Fruit fly (Drosophila melanogaster) whole organism, embryonic: ENCODE measurements around the gene CG16758.
A peak's percentile ranks its signal among the peaks of the same experiment; 100 is the strongest.

Experiments used
- Awh ChIP-seq: fragments of 200-800 bp; sonication (Bioruptor generic); IDR thresholded peaks from 2 replicates; pipeline ENCODE4, ENCODE4 v1.3.6; 2022; ENCODE audit warnings: missing biosample characterization, missing genetic modification characterization
- CG10366 ChIP-seq: fragments of 200-800 bp; sonication (Bioruptor generic); IDR thresholded peaks from 2 replicates; pipeline ENCODE4 v1.3.6; 2022; ENCODE audit warnings: missing biosample characterization, missing genetic modification characterization
- CG11456 ChIP-seq: fragments of 200-800 bp; sonication (Bioruptor generic); IDR thresholded peaks from 3 replicates; pipeline ENCODE4 v1.3.6; 2022; ENCODE audit warnings: missing biosample characterization, missing genetic modification characterization
- CG11560 ChIP-seq: fragments of 200-800 bp; sonication (Bioruptor generic); IDR thresholded peaks from 3 replicates; pipeline ENCODE4 v1.3.6; 2022; ENCODE audit warnings: missing biosample characterization, missing genetic modification characterization
- CG11695 ChIP-seq: fragments of 200-800 bp; sonication (Bioruptor generic); IDR thresholded peaks from 3 replicates; pipeline ENCODE4 v1.3.6; 2022; ENCODE audit warnings: missing biosample characterization, missing genetic modification characterization
- CG15269 ChIP-seq: fragments of 200-800 bp; sonication (Bioruptor generic); optimal IDR thresholded peaks from 2 replicates; lab custom pipeline; 2018; ENCODE audit warnings: missing biosample characterization, mild to moderate bottlenecking, missing genetic modification characterization, moderate library complexity
- CG15514 ChIP-seq: fragments of 200-800 bp; sonication (Bioruptor generic); optimal IDR thresholded peaks from 3 replicates; lab custom pipeline; 2017; ENCODE audit warnings: missing biosample characterization, missing genetic modification characterization, mild to moderate bottlenecking, moderate library complexity, missing genetic modification reagents
- CG17802 ChIP-seq: fragments of 200-800 bp; sonication (Bioruptor generic); optimal IDR thresholded peaks from 2 replicates; lab custom pipeline; 2018; ENCODE audit warnings: missing biosample characterization, mild to moderate bottlenecking, missing genetic modification characterization, moderate library complexity
- CG17829 ChIP-seq: fragments of 200-800 bp; optimal IDR thresholded peaks from 2 replicates; lab custom pipeline; 2019; ENCODE audit warnings: missing biosample characterization, mild to moderate bottlenecking, missing genetic modification characterization, moderate library complexity
- CG17912 ChIP-seq: fragments of 200-800 bp; sonication (Bioruptor generic); optimal IDR thresholded peaks from 2 replicates; lab custom pipeline; 2018; ENCODE audit warnings: missing biosample characterization, mild to moderate bottlenecking, missing genetic modification characterization
- CG3163 ChIP-seq: fragments of 200-800 bp; sonication (Bioruptor generic); optimal IDR thresholded peaks from 3 replicates; lab custom pipeline; 2016; ENCODE audit warnings: missing biosample characterization, missing genetic modification characterization
- CG32767 ChIP-seq: fragments of 200-800 bp; sonication (Bioruptor generic); IDR thresholded peaks from 2 replicates; pipeline ENCODE4 v1.3.6; 2022; ENCODE audit warnings: missing biosample characterization, missing genetic modification characterization
- CG33557 ChIP-seq: fragments of 200-800 bp; sonication (Bioruptor generic); optimal IDR thresholded peaks from 2 replicates; lab custom pipeline; 2019; ENCODE audit warnings: missing biosample characterization, mild to moderate bottlenecking, missing genetic modification characterization, moderate library complexity
- CG3407 ChIP-seq: fragments of 200-800 bp; sonication (Bioruptor generic); optimal IDR thresholded peaks from 2 replicates; lab custom pipeline; 2018; ENCODE audit warnings: missing biosample characterization, mild to moderate bottlenecking, missing genetic modification characterization
- CG3995 ChIP-seq: fragments of 200-800 bp; sonication (Bioruptor generic); optimal IDR thresholded peaks from 3 replicates; lab custom pipeline; 2016; ENCODE audit warnings: missing biosample characterization, missing genetic modification characterization
- CG7745 ChIP-seq: fragments of 200-800 bp; sonication (Bioruptor generic); optimal IDR thresholded peaks from 2 replicates; lab custom pipeline; 2018; ENCODE audit warnings: missing biosample characterization, mild to moderate bottlenecking, missing genetic modification characterization, moderate library complexity
- CG7786 ChIP-seq: fragments of 200-800 bp; sonication (Bioruptor generic); optimal IDR thresholded peaks from 2 replicates; lab custom pipeline; 2016; ENCODE audit warnings: missing biosample characterization, missing genetic modification characterization
- CG8388 ChIP-seq: fragments of 200-800 bp; sonication (Bioruptor generic); optimal IDR thresholded peaks from 2 replicates; lab custom pipeline; 2019; ENCODE audit warnings: missing biosample characterization, mild to moderate bottlenecking, missing genetic modification characterization, moderate library complexity
- CG8944 ChIP-seq: fragments of 200-800 bp; sonication (Bioruptor generic); optimal IDR thresholded peaks from 3 replicates; lab custom pipeline; 2016; ENCODE audit warnings: missing biosample characterization, missing genetic modification characterization
- Deaf1 ChIP-seq: fragments of 200-800 bp; optimal IDR thresholded peaks from 3 replicates; lab custom pipeline; 2019; ENCODE audit warnings: missing biosample characterization, mild to moderate bottlenecking, missing genetic modification characterization, moderate library complexity
- Dll ChIP-seq: fragments of 200-800 bp; sonication (Bioruptor generic); IDR thresholded peaks from 4 replicates; pipeline ENCODE4 v1.3.6; 2022; ENCODE audit warnings: missing biosample characterization, missing genetic modification characterization; ENCODE audit not compliant: partially characterized antibody
- Fer1 ChIP-seq: fragments of 200-800 bp; sonication (Bioruptor generic); optimal IDR thresholded peaks from 2 replicates; lab custom pipeline; 2017; ENCODE audit warnings: missing biosample characterization, mild to moderate bottlenecking, missing genetic modification characterization
- HmgZ ChIP-seq: fragments of 200-800 bp; sonication (Bioruptor generic); optimal IDR thresholded peaks from 2 replicates; lab custom pipeline; 2018; ENCODE audit warnings: missing biosample characterization, mild to moderate bottlenecking, missing genetic modification characterization
- Hmr ChIP-seq: fragments of 200-800 bp; sonication (Bioruptor generic); optimal IDR thresholded peaks from 3 replicates; lab custom pipeline; 2017; ENCODE audit warnings: mild to moderate bottlenecking, missing biosample characterization, missing genetic modification reagents, missing genetic modification characterization
- Lhr ChIP-seq: fragments of 200-800 bp; sonication (Bioruptor generic); optimal IDR thresholded peaks from 3 replicates; lab custom pipeline; 2017; ENCODE audit warnings: mild to moderate bottlenecking, missing biosample characterization, missing genetic modification reagents, missing genetic modification characterization
- Nf-YC ChIP-seq: fragments of 200-800 bp; optimal IDR thresholded peaks from 3 replicates; lab custom pipeline; 2019; ENCODE audit warnings: missing biosample characterization, mild to moderate bottlenecking, missing genetic modification characterization, moderate library complexity
- Opbp ChIP-seq: fragments of 200-800 bp; sonication (Bioruptor generic); IDR thresholded peaks from 3 replicates; pipeline ENCODE4 v1.3.6; 2022; ENCODE audit warnings: missing biosample characterization, missing genetic modification characterization; ENCODE audit not compliant: partially characterized antibody
- PHDP ChIP-seq: fragments of 200-800 bp; sonication (Bioruptor generic); optimal IDR thresholded peaks from 3 replicates; lab custom pipeline; 2018; ENCODE audit warnings: missing biosample characterization, mild to moderate bottlenecking, missing genetic modification characterization, moderate library complexity
- Xrp1 ChIP-seq: fragments of 200-800 bp; sonication (Bioruptor generic); IDR thresholded peaks from 2 replicates; pipeline ENCODE4 v1.3.6; 2022; ENCODE audit warnings: missing biosample characterization, missing genetic modification characterization
- YL-1 ChIP-seq: fragments of 200-800 bp; sonication (Bioruptor generic); optimal IDR thresholded peaks from 3 replicates; lab custom pipeline; 2017; ENCODE audit warnings: missing biosample characterization, mild to moderate bottlenecking, missing genetic modification characterization
- bowl ChIP-seq: fragments of 200-800 bp; sonication (Bioruptor generic); IDR thresholded peaks from 2 replicates; pipeline ENCODE4 v1.3.6; 2022; ENCODE audit warnings: missing biosample characterization, missing genetic modification characterization
- br ChIP-seq: fragments of >200 bp; optimal IDR thresholded peaks from 2 replicates; lab custom pipeline; 2017
- crp ChIP-seq, 2 experiments: fragments of 200-800 bp; sonication (Bioruptor generic); optimal IDR thresholded peaks; 2 replicates in 1 of 2; 3 replicates in 1 of 2; lab custom pipeline; 2017; ENCODE audit warnings: missing biosample characterization in 2 of 2, missing genetic modification characterization in 2 of 2, mild to moderate bottlenecking in 1 of 2, moderate library complexity in 1 of 2
- da ChIP-seq: fragments of 200-800 bp; sonication (Bioruptor generic); optimal IDR thresholded peaks from 2 replicates; lab custom pipeline; 2016; ENCODE audit warnings: missing biosample characterization, missing genetic modification characterization
- en ChIP-seq: fragments of 200-800 bp; sonication (Bioruptor generic); optimal IDR thresholded peaks from 2 replicates; lab custom pipeline; 2016; ENCODE audit warnings: missing biosample characterization, missing genetic modification characterization
- exex ChIP-seq: fragments of 200-800 bp; sonication (Bioruptor generic); optimal IDR thresholded peaks from 4 replicates; lab custom pipeline; 2018; ENCODE audit warnings: missing biosample characterization, mild to moderate bottlenecking, missing genetic modification characterization, moderate library complexity
- gcm ChIP-seq: fragments of 200-800 bp; sonication (Bioruptor generic); optimal IDR thresholded peaks from 2 replicates; lab custom pipeline; 2019; ENCODE audit warnings: missing biosample characterization, mild to moderate bottlenecking, missing genetic modification characterization, moderate library complexity
- mld ChIP-seq: fragments of 200-800 bp; sonication (Bioruptor generic); IDR thresholded peaks from 3 replicates; pipeline ENCODE4 v1.3.6; 2022; ENCODE audit warnings: missing biosample characterization, missing genetic modification characterization; ENCODE audit not compliant: partially characterized antibody
- pan ChIP-seq, 4 experiments: fragments of >200 bp in 3 of 4; fragments of 200-800 bp in 1 of 4; sonication (Bioruptor generic) in 1 of 4; optimal IDR thresholded peaks in 3 of 4; IDR thresholded peaks in 1 of 4; 2 replicates each; pipeline versions ENCODE4 v1.3.6 to Lab custom; 2017 to 2022; ENCODE audit warnings: missing biosample characterization in 2 of 4, missing genetic modification characterization in 2 of 4, mixed read lengths in 1 of 4
- pnt ChIP-seq: fragments of 200-800 bp; sonication (Bioruptor generic); optimal IDR thresholded peaks from 3 replicates; lab custom pipeline; 2016; ENCODE audit warnings: missing biosample characterization, missing genetic modification characterization
- pzg ChIP-seq: fragments of 200-800 bp; sonication (Bioruptor generic); optimal IDR thresholded peaks from 3 replicates; lab custom pipeline; 2018; ENCODE audit warnings: missing biosample characterization, mild to moderate bottlenecking, missing genetic modification characterization, moderate library complexity
- sens-2 ChIP-seq: fragments of 200-800 bp; sonication (Bioruptor generic); IDR thresholded peaks from 2 replicates; pipeline ENCODE4 v1.3.6; 2022; ENCODE audit warnings: missing biosample characterization, missing genetic modification characterization
- sim ChIP-seq: fragments of 200-800 bp; sonication (Bioruptor generic); IDR thresholded peaks from 2 replicates; pipeline ENCODE4 v1.3.6; 2022; ENCODE audit warnings: missing biosample characterization, missing genetic modification characterization
- sna ChIP-seq: fragments of 200-800 bp; sonication (Bioruptor generic); IDR thresholded peaks from 2 replicates; pipeline ENCODE4 v1.3.6; 2022; ENCODE audit warnings: missing biosample characterization, missing genetic modification characterization; ENCODE audit not compliant: partially characterized antibody
- tll ChIP-seq, 2 experiments: fragments of 200-800 bp in 1 of 2; fragments of >200 bp in 1 of 2; sonication (Bioruptor generic) in 1 of 2; optimal IDR thresholded peaks; 2 replicates each; lab custom pipeline; 2017 to 2019; ENCODE audit warnings: missing biosample characterization in 2 of 2, missing genetic modification characterization in 2 of 2, mild to moderate bottlenecking in 1 of 2, moderate library complexity in 1 of 2
- wor ChIP-seq: fragments of 200-800 bp; sonication (Bioruptor generic); IDR thresholded peaks from 2 replicates; pipeline ENCODE4 v1.3.6; 2022; ENCODE audit warnings: missing biosample characterization, missing genetic modification characterization
- z ChIP-seq: fragments of 200-800 bp; sonication (Bioruptor generic); IDR thresholded peaks from 3 replicates; pipeline ENCODE4 v1.3.6; 2022; ENCODE audit warnings: missing biosample characterization, missing genetic modification characterization

Gene CG16758

dm6 chr3L:2466411-2467015 lies 36.9 kb downstream of the CG16758 start (continued):
- TF ChIP-seq CG7786 (GFP tag; lab: Kevin White, UChicago) (peak; percentile 28), CG17802 (tag; lab: Kevin White, UChicago) (no peak), Awh (GFP tag; lab: Robert Waterston, UW) (no peak), gcm (GFP tag; lab: Kevin White, UChicago) (peak; percentile 29), HmgZ (tag; lab: Kevin White, UChicago) (peak; percentile 72), CG11560 (no peak), Deaf1 (tag; lab: Kevin White, UChicago) (peak; percentile 49), YL-1 (GFP tag; lab: Kevin White, UChicago) (no peak), en (no peak), CG3163 (GFP tag; lab: Kevin White, UChicago) (peak; percentile 100), Opbp (GFP tag; lab: Robert Waterston, UW) (peak; percentile 61; the same call in 2 of the 3 replicates), bowl (GFP tag; lab: Robert Waterston, UW) (no peak), da (GFP tag; lab: Kevin White, UChicago) (peak; percentile 38), CG3995 (GFP tag; lab: Kevin White, UChicago) (peak; percentile 26), Hmr (GFP tag; lab: Kevin White, UChicago) (peak; percentile 77), CG8944 (GFP tag; lab: Kevin White, UChicago) (peak; percentile 8), wor (GFP tag; lab: Robert Waterston, UW) (no peak), Nf-YC (tag; lab: Kevin White, UChicago) (peak; percentile 59), pnt (GFP tag; lab: Kevin White, UChicago) (no peak), pzg (GFP tag; lab: Kevin White, UChicago) (peak; percentile 93), CG17912 (GFP tag; lab: Kevin White, UChicago) (peak; percentile 82), CG33557 (GFP tag; lab: Kevin White, UChicago) (no peak), z (no peak), CG15514 (GFP tag; lab: Kevin White, UChicago) (peak; percentile 85), Fer1 (peak; percentile 67), crp (GFP tag; optimal IDR thresholded peaks at IDR 0.05; lab: Kevin White, UChicago) (peak in 1 of 2 experiments; percentile 79), CG15269 (tag; lab: Kevin White, UChicago) (peak; percentile 12), CG7745 (peak; percentile 67), pan (optimal IDR thresholded peaks at IDR 0.05; lab: Kevin White, UChicago) (no peak), pan (GFP tag; optimal IDR thresholded peaks at IDR 0.05 in 1 of 2, IDR thresholded peaks at IDR 0.05 in 1 of 2) (peak in 1 of 2 experiments; percentile 6), CG8388 (no peak), tll (GFP tag; optimal IDR thresholded peaks at IDR 0.05; lab: Kevin White, UChicago) (no peak), Dll (GFP tag; lab: Robert Waterston, UW) (peak; percentile 68; the same call in 3 of the 4 replicates), CG3407 (peak; percentile 19), CG11695 (GFP tag; lab: Robert Waterston, UW) (0 out of 3 replicates have a peak, but pooled peaks have one; percentile 16), Xrp1 (GFP tag; lab: Robert Waterston, UW) (no peak; the same call in 1 of the 2 replicates), br (lab: Kevin White, UChicago) (no peak), CG32767 (GFP tag; lab: Robert Waterston, UW) (no peak), sim (GFP tag; lab: Robert Waterston, UW) (no peak), mld (GFP tag; lab: Robert Waterston, UW) (no peak; the same call in 2 of the 3 replicates), CG11456 (peak; percentile 70; the same call in 1 of the 3 replicates), CG10366 (GFP tag; lab: Robert Waterston, UW) (0 out of 2 replicates have a peak, but pooled peaks have one; percentile 20), sna (GFP tag; lab: Robert Waterston, UW) (peak; percentile 71), PHDP (peak; percentile 35), exex (tag; lab: Kevin White, UChicago) (no peak), sens-2 (GFP tag; lab: Robert Waterston, UW) (peak; percentile 42; the same call in 1 of the 2 replicates), CG17829 (tag; lab: Kevin White, UChicago) (peak; percentile 72), Lhr (GFP tag; lab: Kevin White, UChicago) (peak; percentile 90)
